Worm (Caenorhabditis elegans) whole organism, midembryonic: Measurements from ENCODE around the gene cal-7.

ENCODE experiments used
- cog-1 ChIP-seq: sonication (generic microtip); optimal IDR thresholded peaks from 2 replicates; lab custom pipeline; 2016; ENCODE audit warnings: missing genetic modification characterization, missing compliant biosample characterization
- flt-1 ChIP-seq: fragments of 200-800 bp; sonication (Bioruptor generic); IDR thresholded peaks from 2 replicates; pipeline ENCODE4 v1.3.6; 2022; ENCODE audit warnings: missing genetic modification characterization, missing compliant biosample characterization
- klf-2 ChIP-seq: fragments of 200-800 bp; sonication (Bioruptor generic); conservative IDR thresholded peaks from 2 replicates; pipeline ENCODE4 v1.3.6; 2022; ENCODE audit warnings: missing genetic modification reagents, missing genetic modification characterization, missing compliant biosample characterization
- med-1 ChIP-seq: sonication (generic microtip); optimal IDR thresholded peaks from 2 replicates; lab custom pipeline; 2017; ENCODE audit warnings: missing genetic modification characterization, mild to moderate bottlenecking, missing compliant biosample characterization, antibody characterized with exemption, missing genetic modification reagents; ENCODE audit not compliant: insufficient read depth
- ref-1 ChIP-seq: fragments of 200-800 bp; sonication (Bioruptor generic); conservative IDR thresholded peaks from 2 replicates; pipeline ENCODE4 v1.3.6; 2022; ENCODE audit warnings: missing genetic modification reagents, missing genetic modification characterization, missing compliant biosample characterization
- tab-1 ChIP-seq: fragments of 200-800 bp; sonication (Bioruptor generic); IDR thresholded peaks from 2 replicates; pipeline ENCODE4 v1.3.6; 2022; ENCODE audit warnings: missing genetic modification characterization, missing compliant biosample characterization
- ztf-23 ChIP-seq: fragments of 200-800 bp; sonication (Bioruptor generic); IDR thresholded peaks from 2 replicates; pipeline ENCODE4 v1.3.6; 2022; ENCODE audit warnings: missing genetic modification reagents, missing genetic modification characterization, missing compliant biosample characterization
- ztf-29 ChIP-seq: fragments of 200-800 bp; sonication (Bioruptor generic); IDR thresholded peaks from 2 replicates; pipeline ENCODE4 v1.3.6; 2022; ENCODE audit warnings: missing genetic modification reagents, missing genetic modification characterization, missing compliant biosample characterization

- no peak for TF ChIP-seq flt-1
- no peak for TF ChIP-seq ref-1
- no peak for TF ChIP-seq ztf-23 (GFP tag; lab: Robert Waterston, UW)
- TF ChIP-seq med-1, result no peak
- no peak for TF ChIP-seq tab-1 (GFP tag; lab: Robert Waterston, UW)
- TF ChIP-seq cog-1 (tag; lab: Kevin White, UChicago), result no peak
- no peak for TF ChIP-seq ztf-29 (GFP tag; lab: Robert Waterston, UW)
- no peak for TF ChIP-seq klf-2 (GFP tag; lab: Robert Waterston, UW)
Observed at ce11 chrV:9737287-9737686, 3.4 kb downstream of the cal-7 start, which contains the start of gene aqp-4.
